Fruit fly (Drosophila melanogaster): ENCODE measurements around the gene Ugt304A1.

Ugt304A1 gene

dm6 chr3R:11209801-11210402 lies 34.7 kb upstream of the Ugt304A1 start, which contains the start of the genes SdhC and Tctp (continued):
- TF ChIP-seq rib (GFP tag; IDR thresholded peaks at IDR 0.05): peak; percentile 74; the same call in 1 of the 2 replicates
- peak; percentile 57 for TF ChIP-seq CG32532 (GFP tag; IDR thresholded peaks at IDR 0.05)
- TF ChIP-seq CG11398 (GFP tag; optimal IDR thresholded peaks at IDR 0.05): no peak
- no peak for TF ChIP-seq Neu2 (GFP tag; optimal IDR thresholded peaks at IDR 0.05; ENCODE audit: borderline replicate concordance)
- TF ChIP-seq CG9215 (GFP tag; IDR thresholded peaks at IDR 0.05): peak; percentile 18; the same call in 1 of the 2 replicates
- TF ChIP-seq CG1529 (GFP tag; optimal IDR thresholded peaks at IDR 0.05): peak; percentile 6
- TF ChIP-seq Kr (GFP tag; optimal IDR thresholded peaks at IDR 0.05): no peak
- TF ChIP-seq CG17829 (tag; optimal IDR thresholded peaks at IDR 0.05): peak; percentile 59
- TF ChIP-seq CG3065 (GFP tag; optimal IDR thresholded peaks at IDR 0.05): peak; percentile 18
- TF ChIP-seq hbn (GFP tag; IDR thresholded peaks at IDR 0.05; ENCODE audit: partially characterized antibody): peak; percentile 42; the same call in 1 of the 2 replicates
- peak; percentile 72 for TF ChIP-seq nmo (GFP tag; optimal IDR thresholded peaks at IDR 0.05)
- peak; percentile 30; the same call in 1 of the 3 replicates for TF ChIP-seq CG34422 (GFP tag; IDR thresholded peaks at IDR 0.05)
- no peak for TF ChIP-seq ac (GFP tag; optimal IDR thresholded peaks at IDR 0.05)
- no peak for TF ChIP-seq C15 (GFP tag; IDR thresholded peaks at IDR 0.05)
- no peak for TF ChIP-seq tll (GFP tag; optimal IDR thresholded peaks at IDR 0.05)
- peak; percentile 100 for TF ChIP-seq trem (tag; optimal IDR thresholded peaks at IDR 0.05)
- TF ChIP-seq lbe (GFP tag; optimal IDR thresholded peaks at IDR 0.05): peak; percentile 7
- TF ChIP-seq Fer3 (tag; optimal IDR thresholded peaks at IDR 0.05): peak; percentile 40
- TF ChIP-seq Gsc (GFP tag; IDR thresholded peaks at IDR 0.05): no peak
- TF ChIP-seq oc (tag; optimal IDR thresholded peaks at IDR 0.05): no peak
- TF ChIP-seq pan (optimal IDR thresholded peaks at IDR 0.05): no peak
- TF ChIP-seq pan (GFP tag; optimal IDR thresholded peaks at IDR 0.05 in 1 of 2, IDR thresholded peaks at IDR 0.05 in 1 of 2): peak in 1 of 2 experiments; percentile 29
- peak in 1 of 2 experiments; percentile 20 for TF ChIP-seq bsh (GFP tag; optimal IDR thresholded peaks at IDR 0.05)
- no peak for TF ChIP-seq CG11696 (GFP tag; IDR thresholded peaks at IDR 0.05)
- TF ChIP-seq CG14860 (GFP tag; IDR thresholded peaks at IDR 0.05; ENCODE audit: partially characterized antibody): no peak
- peak; percentile 15 for TF ChIP-seq CG10654 (GFP tag; optimal IDR thresholded peaks at IDR 0.05)
- TF ChIP-seq ems (GFP tag; optimal IDR thresholded peaks at IDR 0.05): no peak
- TF ChIP-seq dan (GFP tag; IDR thresholded peaks at IDR 0.05): no peak
- no peak for TF ChIP-seq sqz (GFP tag; optimal IDR thresholded peaks at IDR 0.05)
- no peak for TF ChIP-seq Myb (GFP tag; optimal IDR thresholded peaks at IDR 0.05)
- no peak for TF ChIP-seq CG8281 (tag; optimal IDR thresholded peaks at IDR 0.05)
- peak; percentile 62 for TF ChIP-seq Meics (GFP tag; optimal IDR thresholded peaks at IDR 0.05)
- no peak for TF ChIP-seq CG15479 (GFP tag; optimal IDR thresholded peaks at IDR 0.05)
- TF ChIP-seq CG16779 (GFP tag; IDR thresholded peaks at IDR 0.05): no peak
- TF ChIP-seq CG31441 (GFP tag; IDR thresholded peaks at IDR 0.05): peak; percentile 59; the same call in 1 of the 2 replicates
- no peak for TF ChIP-seq fd3F (GFP tag; optimal IDR thresholded peaks at IDR 0.05)
- TF ChIP-seq Ptx1 (GFP tag; IDR thresholded peaks at IDR 0.05): no peak
- TF ChIP-seq CG6254 (GFP tag; optimal IDR thresholded peaks at IDR 0.05): no peak
- TF ChIP-seq HLHmδ (GFP tag; optimal IDR thresholded peaks at IDR 0.05): peak; percentile 51
- peak; percentile 2 for TF ChIP-seq CG5180 (GFP tag; optimal IDR thresholded peaks at IDR 0.05)
- no peak for TF ChIP-seq CG14014 (GFP tag; IDR thresholded peaks at IDR 0.05)
- peak in 1 of 2 experiments; percentile 15 for TF ChIP-seq insv (GFP tag; optimal IDR thresholded peaks at IDR 0.05)
- TF ChIP-seq CG11093 (GFP tag; IDR thresholded peaks at IDR 0.05): no peak
- TF ChIP-seq zfh1 (GFP tag; IDR thresholded peaks at IDR 0.05): no peak; the same call in 2 of the 3 replicates
- peak; percentile 6 for TF ChIP-seq Atf-2 (GFP tag; optimal IDR thresholded peaks at IDR 0.05)
- no peak for TF ChIP-seq eyg (GFP tag; optimal IDR thresholded peaks at IDR 0.05)
- peak; percentile 19 for TF ChIP-seq CG33213 (GFP tag; optimal IDR thresholded peaks at IDR 0.05)
- TF ChIP-seq chinmo (GFP tag; IDR thresholded peaks at IDR 0.05; ENCODE audit: partially characterized antibody): no peak
- peak; percentile 2 for TF ChIP-seq CG18764 (GFP tag; optimal IDR thresholded peaks at IDR 0.05)
- TF ChIP-seq NC2β (GFP tag; optimal IDR thresholded peaks at IDR 0.05): peak; percentile 30
